Worm (Caenorhabditis elegans) whole organism, L3 larva: ENCODE data around the gene nhr-187.

Experiments
- aly-2 ChIP-seq: fragments of 150-350 bp; optimal IDR thresholded peaks from 2 replicates; lab custom pipeline; 2014; ENCODE audit warnings: missing biosample characterization, missing genetic modification characterization
- ceh-16 ChIP-seq: sonication (generic microtip); optimal IDR thresholded peaks from 2 replicates; lab custom pipeline; 2017; ENCODE audit warnings: missing biosample characterization, missing genetic modification characterization
- elt-3 ChIP-seq, 3 experiments: fragments of 150-350 bp in 1 of 3; sonication (generic microtip) in 2 of 3; optimal IDR thresholded peaks; 2 replicates in 2 of 3; 4 replicates in 1 of 3; lab custom pipeline; 2014 to 2017; ENCODE audit warnings: missing biosample characterization in 3 of 3, missing genetic modification characterization in 3 of 3
- fkh-2 ChIP-seq: fragments of 150-350 bp; optimal IDR thresholded peaks from 2 replicates; lab custom pipeline; 2014; ENCODE audit warnings: missing biosample characterization, missing genetic modification reagents, missing genetic modification characterization
- mdl-1 ChIP-seq: fragments of 150-350 bp; optimal IDR thresholded peaks from 2 replicates; lab custom pipeline; 2014; ENCODE audit warnings: missing biosample characterization, missing genetic modification characterization
- nhr-43 ChIP-seq: sonication (generic microtip); optimal IDR thresholded peaks from 2 replicates; lab custom pipeline; 2016; ENCODE audit warnings: mild to moderate bottlenecking, missing genetic modification characterization, missing compliant biosample characterization; ENCODE audit not compliant: poor library complexity, severe bottlenecking
- snpc-4 ChIP-seq: fragments of 150-350 bp; optimal IDR thresholded peaks from 2 replicates; lab custom pipeline; 2014; ENCODE audit warnings: missing biosample characterization, missing genetic modification characterization

- no peak for TF ChIP-seq elt-3 (tag; optimal IDR thresholded peaks at IDR 0.05; lab: Kevin White, UChicago)
- no peak for TF ChIP-seq aly-2 (tag; lab: Kevin White, UChicago)
- TF ChIP-seq snpc-4 (tag; lab: Kevin White, UChicago), result no peak
- no peak for TF ChIP-seq fkh-2 (tag; lab: Kevin White, UChicago)
- no peak for TF ChIP-seq ceh-16 (tag; lab: Kevin White, UChicago)
- no peak for TF ChIP-seq mdl-1 (tag; lab: Kevin White, UChicago)
- no peak for TF ChIP-seq nhr-43 (tag; lab: Kevin White, UChicago)
Observed at ce11 chrV:3832103-3832502, 30.6 kb downstream of the nhr-187 start.
